Worm (Caenorhabditis elegans): ENCODE data around the gene ZC416.2.

- TF ChIP-seq fkh-10 (GFP tag; optimal IDR thresholded peaks at IDR 0.05) (no peak), unc-62 (GFP tag; optimal IDR thresholded peaks at IDR 0.05) (no peak), ama-1 (optimal IDR thresholded peaks at IDR 0.05) (no peak)
Measured at ce11 chrIV:3624597-3624996, 8.8 kb upstream of the ZC416.2 start, which contains the start of the genes cha-1 and unc-17.

Measured in whole organism, L3 larva.